Fruit fly (Drosophila melanogaster) whole organism, embryonic: ENCODE measurements around the gene RhoGAPp190.

Experiments
- BtbVII ChIP-seq: fragments of 200-800 bp; sonication (Bioruptor generic); optimal IDR thresholded peaks from 3 replicates; lab custom pipeline; 2017; ENCODE audit warnings: missing biosample characterization, mild to moderate bottlenecking, missing genetic modification characterization
- CG10321 ChIP-seq: fragments of 200-800 bp; sonication (Bioruptor generic); IDR thresholded peaks from 2 replicates; pipeline ENCODE4 v1.3.6; 2022; ENCODE audit warnings: missing biosample characterization, missing genetic modification characterization
- CG12071 ChIP-seq: fragments of 200-800 bp; sonication (Bioruptor generic); optimal IDR thresholded peaks from 3 replicates; lab custom pipeline; 2018; ENCODE audit warnings: missing biosample characterization, mild to moderate bottlenecking, missing genetic modification characterization
- CG12104 ChIP-seq: fragments of 200-800 bp; sonication (Bioruptor generic); optimal IDR thresholded peaks from 3 replicates; lab custom pipeline; 2016; ENCODE audit warnings: missing biosample characterization, missing genetic modification characterization
- CG13424 ChIP-seq: fragments of 200-800 bp; sonication (Bioruptor generic); optimal IDR thresholded peaks from 2 replicates; lab custom pipeline; 2019; ENCODE audit warnings: missing biosample characterization, mild to moderate bottlenecking, missing genetic modification characterization, moderate library complexity
- CG15479 ChIP-seq: fragments of 200-800 bp; sonication (Bioruptor generic); optimal IDR thresholded peaks from 3 replicates; lab custom pipeline; 2019; ENCODE audit warnings: missing biosample characterization, mild to moderate bottlenecking, missing genetic modification characterization, moderate library complexity
- CG15601 ChIP-seq: fragments of 200-800 bp; sonication (Bioruptor generic); optimal IDR thresholded peaks from 3 replicates; lab custom pipeline; 2019; ENCODE audit warnings: missing biosample characterization, mild to moderate bottlenecking, missing genetic modification characterization, moderate library complexity
- CG15696 ChIP-seq: fragments of 200-800 bp; sonication (Bioruptor generic); optimal IDR thresholded peaks from 2 replicates; lab custom pipeline; 2019; ENCODE audit warnings: missing biosample characterization, mild to moderate bottlenecking, missing genetic modification characterization, moderate library complexity
- CG17186 ChIP-seq: fragments of 200-800 bp; sonication (Bioruptor generic); optimal IDR thresholded peaks from 3 replicates; lab custom pipeline; 2017; ENCODE audit warnings: missing biosample characterization, missing genetic modification reagents, missing genetic modification characterization
- CG18262 ChIP-seq: fragments of 200-800 bp; optimal IDR thresholded peaks from 3 replicates; lab custom pipeline; 2019; ENCODE audit warnings: missing biosample characterization, mild to moderate bottlenecking, missing genetic modification characterization, moderate library complexity
- CG1832 ChIP-seq: fragments of 200-800 bp; sonication (Bioruptor generic); optimal IDR thresholded peaks from 2 replicates; lab custom pipeline; 2017; ENCODE audit warnings: missing biosample characterization, mild to moderate bottlenecking, missing genetic modification characterization, inconsistent platforms
- CG2199 ChIP-seq: fragments of 200-800 bp; sonication (Bioruptor generic); IDR thresholded peaks from 3 replicates; pipeline ENCODE4 v1.3.6; 2022; ENCODE audit warnings: missing biosample characterization, missing genetic modification characterization
- CG32532 ChIP-seq: fragments of 200-800 bp; sonication (Bioruptor generic); IDR thresholded peaks from 2 replicates; pipeline ENCODE4 v1.3.6; 2022; ENCODE audit warnings: missing biosample characterization, missing genetic modification characterization
- CG33557 ChIP-seq: fragments of 200-800 bp; sonication (Bioruptor generic); optimal IDR thresholded peaks from 2 replicates; lab custom pipeline; 2019; ENCODE audit warnings: missing biosample characterization, mild to moderate bottlenecking, missing genetic modification characterization, moderate library complexity
- CG3726 ChIP-seq: fragments of 200-800 bp; sonication (Bioruptor generic); IDR thresholded peaks from 3 replicates; pipeline ENCODE4, ENCODE4 v1.3.6; 2022; ENCODE audit warnings: missing biosample characterization, missing genetic modification characterization
- CG3838 ChIP-seq: fragments of 200-800 bp; sonication (Bioruptor generic); optimal IDR thresholded peaks from 3 replicates; lab custom pipeline; 2016; ENCODE audit warnings: missing biosample characterization, missing genetic modification characterization
- CG4360 ChIP-seq: fragments of 200-800 bp; sonication (Bioruptor generic); IDR thresholded peaks from 2 replicates; pipeline ENCODE4 v1.3.6; 2022; ENCODE audit warnings: missing biosample characterization, missing genetic modification characterization
- CG6813 ChIP-seq: fragments of 200-800 bp; sonication (Bioruptor generic); optimal IDR thresholded peaks from 2 replicates; lab custom pipeline; 2017; ENCODE audit warnings: missing biosample characterization, missing genetic modification characterization, mild to moderate bottlenecking, moderate library complexity, missing genetic modification reagents
- CG8290 ChIP-seq, 3 experiments: fragments of 200-800 bp; sonication (Bioruptor generic); optimal IDR thresholded peaks; 2 replicates each; lab custom pipeline; 2016 to 2019; ENCODE audit warnings: missing biosample characterization in 3 of 3, missing genetic modification characterization in 3 of 3, mild to moderate bottlenecking in 2 of 3, moderate library complexity in 1 of 3
- CG9797 ChIP-seq: fragments of 200-800 bp; sonication (Bioruptor generic); optimal IDR thresholded peaks from 3 replicates; lab custom pipeline; 2018; ENCODE audit warnings: missing biosample characterization, mild to moderate bottlenecking, missing genetic modification characterization
- Fer2 ChIP-seq: fragments of 200-800 bp; sonication (Bioruptor generic); optimal IDR thresholded peaks from 2 replicates; lab custom pipeline; 2018; ENCODE audit warnings: missing biosample characterization, mild to moderate bottlenecking, missing genetic modification characterization, moderate library complexity
- Fer3 ChIP-seq: fragments of 200-800 bp; sonication (Bioruptor generic); optimal IDR thresholded peaks from 2 replicates; lab custom pipeline; 2018; ENCODE audit warnings: missing biosample characterization, mild to moderate bottlenecking, missing genetic modification characterization, moderate library complexity
- HLH54F ChIP-seq: fragments of 200-800 bp; sonication (Bioruptor generic); optimal IDR thresholded peaks from 3 replicates; lab custom pipeline; 2016; ENCODE audit warnings: missing biosample characterization, missing genetic modification characterization
- Hmr ChIP-seq: fragments of 200-800 bp; sonication (Bioruptor generic); optimal IDR thresholded peaks from 3 replicates; lab custom pipeline; 2017; ENCODE audit warnings: mild to moderate bottlenecking, missing biosample characterization, missing genetic modification reagents, missing genetic modification characterization
- Hr78 ChIP-seq, 2 experiments: fragments of 200-800 bp in 1 of 2; fragments of >200 bp in 1 of 2; sonication (Bioruptor generic) in 1 of 2; optimal IDR thresholded peaks; 2 replicates each; lab custom pipeline; 2017 to 2019; ENCODE audit warnings: missing biosample characterization in 2 of 2, missing genetic modification characterization in 2 of 2, mild to moderate bottlenecking in 1 of 2, moderate library complexity in 1 of 2
- Hsf ChIP-seq: fragments of 200-800 bp; sonication (Bioruptor generic); optimal IDR thresholded peaks from 3 replicates; lab custom pipeline; 2016; ENCODE audit warnings: missing biosample characterization, missing genetic modification characterization
- Med ChIP-seq: fragments of 200-800 bp; sonication (Bioruptor generic); peaks from one replicate; lab custom pipeline; 2016; ENCODE audit warnings: missing biosample characterization, missing genetic modification characterization, mild to moderate bottlenecking, inconsistent platforms, moderate library complexity
- PHDP ChIP-seq: fragments of 200-800 bp; sonication (Bioruptor generic); optimal IDR thresholded peaks from 3 replicates; lab custom pipeline; 2018; ENCODE audit warnings: missing biosample characterization, mild to moderate bottlenecking, missing genetic modification characterization, moderate library complexity
- Sin3A ChIP-seq: fragments of >200 bp; optimal IDR thresholded peaks from 2 replicates; lab custom pipeline; 2018
- Ssrp ChIP-seq: fragments of 200-800 bp; sonication (Bioruptor generic); optimal IDR thresholded peaks from 2 replicates; lab custom pipeline; 2018; ENCODE audit warnings: missing biosample characterization, mild to moderate bottlenecking, missing genetic modification characterization, moderate library complexity
- aop ChIP-seq: fragments of 200-800 bp; sonication (Bioruptor generic); IDR thresholded peaks from 2 replicates; pipeline ENCODE4 v1.3.6; 2022; ENCODE audit warnings: missing biosample characterization, missing genetic modification characterization
- bsh ChIP-seq, 2 experiments: fragments of 200-800 bp; sonication (Bioruptor generic); optimal IDR thresholded peaks; 2 replicates each; lab custom pipeline; 2017 to 2018; ENCODE audit warnings: mild to moderate bottlenecking in 2 of 2, missing biosample characterization in 2 of 2, missing genetic modification characterization in 2 of 2, moderate library complexity in 1 of 2
- chinmo ChIP-seq: fragments of 200-800 bp; sonication (Bioruptor generic); IDR thresholded peaks from 4 replicates; pipeline ENCODE4 v1.3.6; 2022; ENCODE audit warnings: missing biosample characterization, missing genetic modification characterization; ENCODE audit not compliant: partially characterized antibody
- ci ChIP-seq: fragments of 200-800 bp; sonication (Bioruptor generic); IDR thresholded peaks from 3 replicates; pipeline ENCODE4 v1.3.6; 2022; ENCODE audit warnings: missing biosample characterization, missing genetic modification characterization
- crol ChIP-seq: fragments of 200-800 bp; sonication (Bioruptor generic); IDR thresholded peaks from 2 replicates; pipeline ENCODE4 v1.3.6; 2022; ENCODE audit warnings: missing biosample characterization, missing genetic modification characterization
- dimm ChIP-seq: fragments of 200-800 bp; sonication (Bioruptor generic); IDR thresholded peaks from 2 replicates; pipeline ENCODE4 v1.3.6; 2022; ENCODE audit warnings: missing biosample characterization, missing genetic modification characterization
- disco-r ChIP-seq: fragments of 200-800 bp; sonication (Bioruptor generic); optimal IDR thresholded peaks from 2 replicates; lab custom pipeline; 2016; ENCODE audit warnings: missing biosample characterization, missing genetic modification characterization
- dmrt99B ChIP-seq: fragments of 200-800 bp; sonication (Bioruptor generic); optimal IDR thresholded peaks from 2 replicates; lab custom pipeline; 2018; ENCODE audit warnings: missing biosample characterization, mild to moderate bottlenecking, missing genetic modification characterization, moderate library complexity
- fu2 ChIP-seq: fragments of 200-800 bp; sonication (Bioruptor generic); optimal IDR thresholded peaks from 2 replicates; lab custom pipeline; 2016; ENCODE audit warnings: missing biosample characterization, missing genetic modification characterization
- gt ChIP-seq: fragments of 200-800 bp; sonication (Bioruptor generic); IDR thresholded peaks from 2 replicates; pipeline ENCODE4 v1.3.6; 2022; ENCODE audit warnings: missing biosample characterization, missing genetic modification characterization
- ind ChIP-seq: fragments of 200-800 bp; sonication (Bioruptor generic); optimal IDR thresholded peaks from 3 replicates; lab custom pipeline; 2016; ENCODE audit warnings: missing biosample characterization, missing genetic modification characterization
- lab ChIP-seq: fragments of 200-800 bp; sonication (Bioruptor generic); optimal IDR thresholded peaks from 3 replicates; lab custom pipeline; 2017; ENCODE audit warnings: missing biosample characterization, missing genetic modification characterization, mild to moderate bottlenecking, moderate library complexity, missing genetic modification reagents
- onecut ChIP-seq: fragments of 200-800 bp; sonication (Bioruptor generic); IDR thresholded peaks from 2 replicates; pipeline ENCODE4 v1.3.6; 2022; ENCODE audit warnings: missing biosample characterization, missing genetic modification characterization
- sens ChIP-seq: fragments of 200-800 bp; sonication (Bioruptor generic); peaks from one replicate; lab custom pipeline; 2016; ENCODE audit warnings: missing biosample characterization, missing genetic modification characterization
- sna ChIP-seq: fragments of 200-800 bp; sonication (Bioruptor generic); IDR thresholded peaks from 2 replicates; pipeline ENCODE4 v1.3.6; 2022; ENCODE audit warnings: missing biosample characterization, missing genetic modification characterization; ENCODE audit not compliant: partially characterized antibody
- sqz ChIP-seq: fragments of 200-800 bp; sonication (Bioruptor generic); optimal IDR thresholded peaks from 3 replicates; lab custom pipeline; 2018; ENCODE audit warnings: missing biosample characterization, mild to moderate bottlenecking, missing genetic modification characterization
- tx ChIP-seq: fragments of 200-800 bp; sonication (Bioruptor generic); optimal IDR thresholded peaks from 2 replicates; lab custom pipeline; 2016; ENCODE audit warnings: missing biosample characterization, missing genetic modification characterization

Gene RhoGAPp190

DNA sequence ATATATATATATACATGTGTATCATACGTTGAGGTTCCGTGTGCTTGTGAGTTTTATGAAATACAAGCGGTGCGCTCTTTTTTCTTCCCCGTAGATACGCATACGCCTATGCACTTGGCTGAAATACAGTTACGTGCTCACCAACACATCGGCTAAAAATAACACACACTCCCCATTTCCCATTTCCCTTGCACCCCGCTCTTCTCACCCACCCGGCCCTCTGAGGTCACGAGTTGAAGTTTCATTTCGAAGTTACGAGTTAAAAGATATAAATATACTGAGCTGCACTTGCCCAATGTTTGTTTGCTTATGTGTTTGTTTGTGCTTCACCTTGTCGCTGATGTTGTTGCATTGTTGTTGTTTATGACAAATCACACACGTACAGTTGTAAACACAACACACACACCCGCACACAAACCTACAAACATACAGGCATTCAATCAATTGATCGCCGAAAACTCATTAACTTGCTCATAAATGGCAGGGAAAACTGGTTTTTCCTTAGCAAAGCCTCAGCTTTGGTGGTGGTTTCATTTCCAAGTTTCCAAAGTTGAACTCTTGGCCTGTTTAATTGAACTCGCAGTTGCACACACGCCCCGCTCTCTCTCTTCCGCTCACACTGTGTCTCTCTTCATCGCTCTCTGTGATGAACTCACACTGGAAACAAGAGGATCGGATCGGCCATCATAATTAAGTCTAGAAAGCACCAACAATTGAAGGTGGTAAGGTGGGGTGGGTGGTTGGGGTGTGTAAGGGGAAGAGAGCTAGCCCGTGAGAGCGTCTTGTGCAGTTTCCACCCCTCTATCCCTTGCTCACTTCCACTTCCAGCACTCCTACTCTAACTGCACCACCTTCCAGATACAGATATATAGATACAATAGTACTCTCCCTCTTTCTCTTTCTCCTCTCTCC is 6.1 kb upstream of the RhoGAPp190 start:
- TF ChIP-seq dimm (GFP tag; lab: Robert Waterston, UW) (no peak), Hmr (GFP tag; lab: Kevin White, UChicago) (no peak), lab (GFP tag; lab: Kevin White, UChicago) (peak; percentile 34), CG8290 (GFP tag; optimal IDR thresholded peaks at IDR 0.05; lab: Kevin White, UChicago) (no peak), CG8290 (tag; optimal IDR thresholded peaks at IDR 0.05; lab: Kevin White, UChicago) (peak in 1 of 2 experiments; percentile 49), Med (GFP tag; lab: Kevin White, UChicago) (peak; percentile 22), Fer2 (no peak), Ssrp (tag; lab: Kevin White, UChicago) (no peak), CG1832 (GFP tag; lab: Kevin White, UChicago) (peak; percentile 75), ci (GFP tag; lab: Robert Waterston, UW) (peak; percentile 48; the same call in 1 of the 3 replicates), Hsf (no peak), bsh (GFP tag; optimal IDR thresholded peaks at IDR 0.05; lab: Kevin White, UChicago) (peak in 1 of 2 experiments; percentile 3), BtbVII (peak; percentile 31), disco-r (GFP tag; lab: Kevin White, UChicago) (no peak), tx (no peak), CG32532 (GFP tag; lab: Robert Waterston, UW) (peak; percentile 39; the same call in 1 of the 2 replicates), CG10321 (GFP tag; lab: Robert Waterston, UW) (peak; percentile 36; the same call in 1 of the 2 replicates), PHDP (tag; lab: Kevin White, UChicago) (no peak), Sin3A (no peak), aop (GFP tag; lab: Robert Waterston, UW) (no peak), CG3726 (GFP tag; lab: Robert Waterston, UW) (no peak), CG17186 (no peak), crol (GFP tag; lab: Robert Waterston, UW) (peak; percentile 92), CG15696 (no peak), CG9797 (GFP tag; lab: Kevin White, UChicago) (no peak), HLH54F (GFP tag; lab: Kevin White, UChicago) (no peak), sna (GFP tag; lab: Robert Waterston, UW) (0 out of 2 replicates have a peak, but pooled peaks have one; percentile 35), Fer3 (tag; lab: Kevin White, UChicago) (no peak), dmrt99B (no peak), fu2 (GFP tag; lab: Kevin White, UChicago) (no peak), chinmo (GFP tag; lab: Robert Waterston, UW) (0 out of 4 replicates have a peak, but pooled peaks have one; percentile 66), CG12071 (peak; percentile 3), CG6813 (GFP tag; lab: Kevin White, UChicago) (no peak), CG13424 (tag; lab: Kevin White, UChicago) (no peak), CG4360 (GFP tag; lab: Robert Waterston, UW) (peak; percentile 69), gt (GFP tag; lab: Robert Waterston, UW) (no peak), CG18262 (tag; lab: Kevin White, UChicago) (no peak), CG33557 (GFP tag; lab: Kevin White, UChicago) (no peak), sens (GFP tag; lab: Kevin White, UChicago) (peak; percentile 80), CG15479 (GFP tag; lab: Kevin White, UChicago) (peak; percentile 35), onecut (0 out of 2 replicates have a peak, but pooled peaks have one; percentile 5), ind (GFP tag; lab: Kevin White, UChicago) (no peak), CG12104 (peak; percentile 2), CG2199 (GFP tag; lab: Robert Waterston, UW) (0 out of 3 replicates have a peak, but pooled peaks have one; percentile 24), sqz (GFP tag; lab: Kevin White, UChicago) (peak; percentile 4), Hr78 (GFP tag; optimal IDR thresholded peaks at IDR 0.05; lab: Kevin White, UChicago) (peak in 1 of 2 experiments; percentile 98), CG3838 (peak; percentile 12), CG15601 (peak; percentile 38)
